Worm (Caenorhabditis elegans): Measurements from ENCODE around the gene F45G2.7.

The F45G2.7 gene

ce11 chrIII:13462138-13462634 is 27.9 kb upstream of the F45G2.7 start, which contains the start of the genes abcf-2 and T27E9.2:
Gene abcf-2 (minus strand): TSS chrIII:13462238.
Gene T27E9.2 (minus strand): TSS chrIII:13462584.
- TF ChIP-seq T22C8.4 (GFP tag; IDR thresholded peaks at IDR 0.05) (no peak), cog-1 (tag; optimal IDR thresholded peaks at IDR 0.05) (no peak), ref-1 (GFP tag; conservative IDR thresholded peaks at IDR 0.05) (no peak), ztf-29 (GFP tag; IDR thresholded peaks at IDR 0.05) (no peak), med-1 (GFP tag; optimal IDR thresholded peaks at IDR 0.05; ENCODE audit: insufficient read depth) (no peak), tab-1 (GFP tag; IDR thresholded peaks at IDR 0.05) (no peak), klf-2 (GFP tag; conservative IDR thresholded peaks at IDR 0.05) (no peak), ztf-23 (GFP tag; IDR thresholded peaks at IDR 0.05) (no peak)

- TF ChIP-seq ztf-23 (GFP tag; IDR thresholded peaks at IDR 0.05) (no peak), med-1 (GFP tag; optimal IDR thresholded peaks at IDR 0.05; ENCODE audit: insufficient read depth) (no peak), klf-2 (GFP tag; conservative IDR thresholded peaks at IDR 0.05) (no peak), ztf-29 (GFP tag; IDR thresholded peaks at IDR 0.05) (no peak), flt-1 (GFP tag; IDR thresholded peaks at IDR 0.05) (no peak), cog-1 (tag; optimal IDR thresholded peaks at IDR 0.05) (no peak), T22C8.4 (GFP tag; IDR thresholded peaks at IDR 0.05) (no peak), ref-1 (GFP tag; conservative IDR thresholded peaks at IDR 0.05) (no peak), tab-1 (GFP tag; IDR thresholded peaks at IDR 0.05) (no peak)
Observed at ce11 chrIII:13461535-13461934, 27.2 kb upstream of the F45G2.7 start.

DNA sequence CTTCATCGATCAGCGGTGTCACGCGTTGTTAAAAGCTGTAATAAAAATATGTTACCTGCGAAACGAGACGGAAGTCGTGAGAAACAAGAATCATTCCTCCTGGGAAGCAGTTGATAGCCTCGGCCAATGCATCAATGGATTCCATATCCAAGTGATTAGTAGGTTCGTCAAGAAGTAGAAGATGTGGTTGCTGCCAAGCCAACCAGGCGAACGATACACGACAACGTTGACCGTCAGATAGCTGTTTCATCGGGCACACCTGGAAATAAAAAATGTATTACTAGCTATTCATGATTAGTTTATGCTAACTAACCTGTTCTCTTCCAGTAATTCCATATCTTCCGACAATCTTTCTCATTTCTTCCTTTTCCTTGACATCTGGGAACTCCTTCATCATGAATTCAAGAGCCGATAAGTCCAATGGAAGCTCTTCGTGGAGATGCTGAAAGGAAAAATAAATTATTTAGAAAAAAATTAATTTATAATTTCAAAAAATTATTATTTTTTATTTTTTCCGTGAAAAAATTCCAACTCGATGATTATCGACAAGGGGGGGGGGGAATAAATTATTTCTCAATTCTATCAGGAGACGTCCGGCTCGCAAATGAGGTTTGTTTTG is 24.8 kb upstream of the F45G2.7 start, which contains the start of gene tag-164:
Gene tag-164, plus strand, starts transcription at position 569 of the 619 bp plus-strand sequence.
- TF ChIP-seq ref-1 (GFP tag; conservative IDR thresholded peaks at IDR 0.05) (no peak), tab-1 (GFP tag; IDR thresholded peaks at IDR 0.05) (no peak), ztf-29 (GFP tag; IDR thresholded peaks at IDR 0.05) (no peak), ztf-23 (GFP tag; IDR thresholded peaks at IDR 0.05) (no peak), T22C8.4 (GFP tag; IDR thresholded peaks at IDR 0.05) (no peak), flt-1 (GFP tag; IDR thresholded peaks at IDR 0.05) (no peak), klf-2 (GFP tag; conservative IDR thresholded peaks at IDR 0.05) (no peak), cog-1 (tag; optimal IDR thresholded peaks at IDR 0.05) (no peak), med-1 (GFP tag; optimal IDR thresholded peaks at IDR 0.05; ENCODE audit: insufficient read depth) (no peak)

DNA sequence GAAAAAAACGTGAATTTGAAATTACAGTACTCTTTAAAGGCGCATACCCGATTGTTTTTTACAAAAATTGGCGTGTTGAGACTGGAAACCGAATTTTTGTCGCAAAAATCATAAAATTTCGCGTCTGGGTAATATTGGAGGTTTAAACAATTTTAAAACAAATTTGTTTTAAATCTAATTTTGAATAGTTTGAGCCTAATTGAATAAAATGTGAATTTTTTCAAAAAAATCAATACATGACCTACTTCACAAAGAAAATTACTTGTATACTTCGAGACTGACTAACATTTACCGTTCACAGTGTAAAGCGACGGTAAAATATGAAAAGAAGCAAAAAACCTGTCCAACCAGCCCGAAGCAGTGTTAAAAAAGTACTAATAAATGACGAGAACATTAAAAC is 23.0 kb upstream of the F45G2.7 start:
- TF ChIP-seq T22C8.4 (GFP tag; IDR thresholded peaks at IDR 0.05), result no peak
- TF ChIP-seq tab-1 (GFP tag; IDR thresholded peaks at IDR 0.05), result no peak
- no peak for TF ChIP-seq med-1 (GFP tag; optimal IDR thresholded peaks at IDR 0.05; ENCODE audit: insufficient read depth)
- no peak for TF ChIP-seq flt-1 (GFP tag; IDR thresholded peaks at IDR 0.05)
- TF ChIP-seq klf-2 (GFP tag; conservative IDR thresholded peaks at IDR 0.05), result no peak
- TF ChIP-seq ztf-23 (GFP tag; IDR thresholded peaks at IDR 0.05), result no peak
- TF ChIP-seq ref-1 (GFP tag; conservative IDR thresholded peaks at IDR 0.05), result no peak
- no peak for TF ChIP-seq cog-1 (tag; optimal IDR thresholded peaks at IDR 0.05)
- TF ChIP-seq ztf-29 (GFP tag; IDR thresholded peaks at IDR 0.05), result no peak

ce11 chrIII:13455816-13456215 is 21.5 kb upstream of the F45G2.7 start:
- TF ChIP-seq flt-1 (GFP tag; IDR thresholded peaks at IDR 0.05) (no peak), ztf-29 (GFP tag; IDR thresholded peaks at IDR 0.05) (no peak), T22C8.4 (GFP tag; IDR thresholded peaks at IDR 0.05) (no peak), tab-1 (GFP tag; IDR thresholded peaks at IDR 0.05) (no peak), ref-1 (GFP tag; conservative IDR thresholded peaks at IDR 0.05) (no peak), klf-2 (GFP tag; conservative IDR thresholded peaks at IDR 0.05) (no peak), cog-1 (tag; optimal IDR thresholded peaks at IDR 0.05) (no peak), ztf-23 (GFP tag; IDR thresholded peaks at IDR 0.05) (no peak), med-1 (GFP tag; optimal IDR thresholded peaks at IDR 0.05; ENCODE audit: insufficient read depth) (no peak)

DNA sequence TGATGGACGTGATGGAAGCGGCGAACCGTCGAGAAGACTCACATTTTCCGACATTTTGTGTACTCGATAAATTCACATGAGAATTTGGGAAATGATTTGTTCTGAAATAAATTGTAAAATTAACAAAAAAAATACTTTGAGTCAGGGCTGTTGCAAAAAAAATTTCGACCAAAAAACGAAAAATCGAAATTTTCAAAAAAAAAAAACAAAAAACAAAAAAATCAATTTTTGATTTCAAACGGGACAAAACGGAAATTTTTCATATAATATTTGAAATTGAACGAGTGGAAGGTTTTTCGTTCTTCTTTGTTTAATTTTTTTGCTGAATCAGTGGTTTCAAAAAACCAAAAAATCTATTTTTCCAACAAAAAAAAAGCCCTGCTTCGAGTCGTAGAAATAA is 20.9 kb upstream of the F45G2.7 start, which contains the start of gene cua-1:
Gene cua-1, minus strand, starts transcription at position 101 of the 400 bp plus-strand sequence.
- TF ChIP-seq ref-1 (GFP tag; conservative IDR thresholded peaks at IDR 0.05), result no peak
- no peak for TF ChIP-seq ztf-23 (GFP tag; IDR thresholded peaks at IDR 0.05)
- TF ChIP-seq med-1 (GFP tag; optimal IDR thresholded peaks at IDR 0.05; ENCODE audit: insufficient read depth), result no peak
- no peak for TF ChIP-seq tab-1 (GFP tag; IDR thresholded peaks at IDR 0.05)
- no peak for TF ChIP-seq klf-2 (GFP tag; conservative IDR thresholded peaks at IDR 0.05)
- no peak for TF ChIP-seq flt-1 (GFP tag; IDR thresholded peaks at IDR 0.05)
- no peak for TF ChIP-seq cog-1 (tag; optimal IDR thresholded peaks at IDR 0.05)
- no peak for TF ChIP-seq T22C8.4 (GFP tag; IDR thresholded peaks at IDR 0.05)
- no peak for TF ChIP-seq ztf-29 (GFP tag; IDR thresholded peaks at IDR 0.05)

DNA sequence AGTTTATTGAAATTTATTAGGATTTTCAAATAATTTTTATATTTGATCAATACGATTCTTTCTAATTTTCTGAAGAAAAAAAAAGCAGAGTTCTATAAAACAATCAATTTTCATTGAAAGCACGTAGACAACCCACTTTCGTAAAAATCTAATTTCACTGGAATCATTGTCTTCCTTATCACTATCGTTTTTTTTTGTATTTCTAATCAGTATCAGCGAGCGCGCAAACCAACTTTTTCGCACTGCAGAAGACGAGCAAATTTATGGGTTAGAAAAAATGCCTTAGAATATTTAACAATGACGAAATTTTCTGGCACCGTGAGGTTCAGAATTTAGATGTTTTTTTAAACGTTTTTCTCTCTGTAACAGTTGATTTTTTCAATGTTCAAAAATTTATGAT is 18.5 kb upstream of the F45G2.7 start:
- TF ChIP-seq klf-2 (GFP tag; conservative IDR thresholded peaks at IDR 0.05), result no peak

DNA sequence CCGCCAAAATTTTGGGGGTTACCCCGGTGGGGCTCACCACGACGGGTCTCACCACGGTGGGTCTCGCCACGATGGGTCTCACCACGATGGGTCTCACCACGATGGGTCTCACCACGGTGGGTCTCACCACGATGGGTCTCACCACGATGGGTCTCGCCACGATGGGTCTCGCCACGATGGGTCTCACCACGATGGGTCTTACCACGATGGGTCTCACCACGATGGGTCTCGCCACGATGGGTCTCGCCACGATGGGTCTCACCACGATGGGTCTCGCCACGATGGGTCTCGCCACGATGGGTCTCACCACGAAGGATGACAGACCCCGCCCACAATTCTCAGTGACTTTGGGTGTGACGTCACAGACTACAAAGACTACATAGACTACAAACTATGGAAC is 13.9 kb upstream of the F45G2.7 start:
- 0 out of 2 replicates have a peak, but pooled peaks have one; percentile 21 for TF ChIP-seq tab-1 (GFP tag; IDR thresholded peaks at IDR 0.05)

ce11 chrIII:13446865-13447264 is 12.6 kb upstream of the F45G2.7 start:
- TF ChIP-seq flt-1 (GFP tag; IDR thresholded peaks at IDR 0.05), result peak; percentile 65; the same call in 1 of the 2 replicates

ce11 chrIII:13439415-13439814 is 5.1 kb upstream of the F45G2.7 start, which contains the start of gene ciao-2B:
Gene ciao-2B (minus strand): TSS chrIII:13439544.
- TF ChIP-seq ztf-23 (GFP tag; IDR thresholded peaks at IDR 0.05), result no peak
- no peak for TF ChIP-seq ref-1 (GFP tag; conservative IDR thresholded peaks at IDR 0.05)
- TF ChIP-seq med-1 (GFP tag; optimal IDR thresholded peaks at IDR 0.05; ENCODE audit: insufficient read depth), result no peak
- no peak for TF ChIP-seq ztf-29 (GFP tag; IDR thresholded peaks at IDR 0.05)
- no peak for TF ChIP-seq cog-1 (tag; optimal IDR thresholded peaks at IDR 0.05)
- TF ChIP-seq tab-1 (GFP tag; IDR thresholded peaks at IDR 0.05), result no peak
- no peak for TF ChIP-seq flt-1 (GFP tag; IDR thresholded peaks at IDR 0.05)
- no peak for TF ChIP-seq klf-2 (GFP tag; conservative IDR thresholded peaks at IDR 0.05)
- no peak for TF ChIP-seq T22C8.4 (GFP tag; IDR thresholded peaks at IDR 0.05)
